Fruit fly (Drosophila melanogaster): ENCODE measurements around the gene Sbat.

Sbat gene

dm6 chr2L:2897024-2897549 is 18.9 kb downstream of the Sbat start (continued):
- TF ChIP-seq CG31441 (GFP tag; IDR thresholded peaks at IDR 0.05): peak; percentile 79
- TF ChIP-seq Hr3 (GFP tag; optimal IDR thresholded peaks at IDR 0.05): peak; percentile 83
- TF ChIP-seq CG14050 (GFP tag; IDR thresholded peaks at IDR 0.05): peak; percentile 80
- TF ChIP-seq ATbp (GFP tag; optimal IDR thresholded peaks at IDR 0.05): peak; percentile 85
- no peak for TF ChIP-seq hb (GFP tag; IDR thresholded peaks at IDR 0.05; ENCODE audit: partially characterized antibody)
- peak; percentile 81 for TF ChIP-seq Bdp1 (GFP tag; optimal IDR thresholded peaks at IDR 0.05)
- peak; percentile 70 for TF ChIP-seq Blimp-1 (GFP tag; optimal IDR thresholded peaks at IDR 0.05)
- TF ChIP-seq phol (tag; optimal IDR thresholded peaks at IDR 0.05): peak; percentile 70
- peak; percentile 84 for TF ChIP-seq ase (GFP tag; IDR thresholded peaks at IDR 0.05)
- peak; percentile 93 for TF ChIP-seq Sox102F (GFP tag; optimal IDR thresholded peaks at IDR 0.05)
- TF ChIP-seq lov (optimal IDR thresholded peaks at IDR 0.05): no peak
- no peak; the same call in 2 of the 3 replicates for TF ChIP-seq lov (GFP tag; IDR thresholded peaks at IDR 0.05)
- peak; percentile 83 for TF ChIP-seq CG11504 (tag; optimal IDR thresholded peaks at IDR 0.05)
- TF ChIP-seq Ssrp (tag; optimal IDR thresholded peaks at IDR 0.05): peak; percentile 83
- TF ChIP-seq HmgD (GFP tag; optimal IDR thresholded peaks at IDR 0.05): peak; percentile 55
- TF ChIP-seq CG5245 (GFP tag; optimal IDR thresholded peaks at IDR 0.05): peak; percentile 83
- TF ChIP-seq CG13624 (GFP tag; optimal IDR thresholded peaks at IDR 0.05): peak; percentile 79
- TF ChIP-seq dysf (GFP tag; IDR thresholded peaks at IDR 0.05): peak; percentile 85; the same call in 2 of the 3 replicates
- peak; percentile 77 for TF ChIP-seq zf30C (GFP tag; optimal IDR thresholded peaks at IDR 0.05)
- peak; percentile 42 for TF ChIP-seq Dip3 (GFP tag; optimal IDR thresholded peaks at IDR 0.05)
- TF ChIP-seq lola (GFP tag; optimal IDR thresholded peaks at IDR 0.05): peak in 1 of 3 experiments; percentile 67
- TF ChIP-seq corto (GFP tag; optimal IDR thresholded peaks at IDR 0.05): no peak
- TF ChIP-seq fd102C (GFP tag; optimal IDR thresholded peaks at IDR 0.05): no peak
- TF ChIP-seq Abd-B (GFP tag; optimal IDR thresholded peaks at IDR 0.05): peak; percentile 87
- TF ChIP-seq nerfin-2 (GFP tag; IDR thresholded peaks at IDR 0.05; ENCODE audit: partially characterized antibody): no peak
- no peak for TF ChIP-seq CG34224 (GFP tag; IDR thresholded peaks at IDR 0.05; ENCODE audit: partially characterized antibody)
- TF ChIP-seq lmd (GFP tag; IDR thresholded peaks at IDR 0.05): peak; percentile 86
- TF ChIP-seq CG1603 (tag; optimal IDR thresholded peaks at IDR 0.05): peak; percentile 72
- TF ChIP-seq Nf-YC (tag; optimal IDR thresholded peaks at IDR 0.05): peak; percentile 52
- TF ChIP-seq sisA (GFP tag; IDR thresholded peaks at IDR 0.05): peak; percentile 88
- peak; percentile 80 for TF ChIP-seq Six4 (GFP tag; optimal IDR thresholded peaks at IDR 0.05)
- peak; percentile 82 for TF ChIP-seq CG32767 (GFP tag; IDR thresholded peaks at IDR 0.05)
- peak; percentile 96 for TF ChIP-seq lilli (GFP tag; optimal IDR thresholded peaks at IDR 0.05)
- peak; percentile 63; the same call in 1 of the 2 replicates for TF ChIP-seq CG43689 (GFP tag; IDR thresholded peaks at IDR 0.05)
- peak; percentile 73 for TF ChIP-seq CG6813 (GFP tag; optimal IDR thresholded peaks at IDR 0.05)
- peak; percentile 74 for TF ChIP-seq CG17385 (GFP tag; optimal IDR thresholded peaks at IDR 0.05)
- no peak for TF ChIP-seq Fer2 (tag; optimal IDR thresholded peaks at IDR 0.05)
- peak; percentile 45; the same call in 1 of the 2 replicates for TF ChIP-seq CG10321 (GFP tag; IDR thresholded peaks at IDR 0.05)
- TF ChIP-seq scrt (GFP tag; optimal IDR thresholded peaks at IDR 0.05): peak; percentile 25
- TF ChIP-seq CG5953 (GFP tag; IDR thresholded peaks at IDR 0.05): peak; percentile 46; the same call in 1 of the 2 replicates
- TF ChIP-seq eyg (GFP tag; optimal IDR thresholded peaks at IDR 0.05): peak; percentile 74
- TF ChIP-seq CG14667 (GFP tag; IDR thresholded peaks at IDR 0.05): peak; percentile 81
- peak; percentile 99 for TF ChIP-seq sens (GFP tag)
- TF ChIP-seq CG6765 (GFP tag; optimal IDR thresholded peaks at IDR 0.05): no peak
- TF ChIP-seq CG7987 (GFP tag; optimal IDR thresholded peaks at IDR 0.05): peak; percentile 30
- peak; percentile 83 for TF ChIP-seq pb (GFP tag; optimal IDR thresholded peaks at IDR 0.05)
- TF ChIP-seq bab2 (GFP tag; optimal IDR thresholded peaks at IDR 0.05): peak; percentile 85
- no peak for TF ChIP-seq CG14860 (GFP tag; IDR thresholded peaks at IDR 0.05; ENCODE audit: partially characterized antibody)
- no peak for TF ChIP-seq B-H2 (GFP tag; optimal IDR thresholded peaks at IDR 0.05)
- TF ChIP-seq CG12299 (tag; optimal IDR thresholded peaks at IDR 0.05): no peak
